Worm (Caenorhabditis elegans) whole organism, L1 larva: ENCODE data around the gene vps-8.
A peak's percentile ranks its signal among the peaks of the same experiment; 100 is the strongest.

Source experiments
- C04F5.9 ChIP-seq: sonication (generic microtip); optimal IDR thresholded peaks from 2 replicates; lab custom pipeline; 2016; ENCODE audit warnings: missing genetic modification characterization, missing compliant biosample characterization
- C16A3.4 ChIP-seq: fragments of 150-350 bp; optimal IDR thresholded peaks from 2 replicates; lab custom pipeline; 2014; ENCODE audit warnings: missing biosample characterization, missing genetic modification characterization
- C34B4.2 ChIP-seq: sonication (generic microtip); optimal IDR thresholded peaks from 2 replicates; lab custom pipeline; 2017; ENCODE audit warnings: mild to moderate bottlenecking, missing genetic modification characterization, missing compliant biosample characterization
- F16B12.6 ChIP-seq: fragments of 150-350 bp; optimal IDR thresholded peaks from 2 replicates; lab custom pipeline; 2014; ENCODE audit warnings: missing biosample characterization, missing genetic modification characterization
- aha-1 ChIP-seq: fragments of 150-350 bp; optimal IDR thresholded peaks from 2 replicates; lab custom pipeline; 2014; ENCODE audit warnings: missing biosample characterization, missing genetic modification characterization
- alr-1 ChIP-seq: fragments of 200-800 bp; sonication (Bioruptor generic); optimal IDR thresholded peaks from 2 replicates; lab custom pipeline; 2018; ENCODE audit warnings: borderline replicate concordance, mild to moderate bottlenecking, missing genetic modification characterization, missing compliant biosample characterization
- ama-1 ChIP-seq: fragments of 150-350 bp; optimal IDR thresholded peaks from 2 replicates; lab custom pipeline; 2014
- blmp-1 ChIP-seq: fragments of 150-350 bp; optimal IDR thresholded peaks from 2 replicates; lab custom pipeline; 2014; ENCODE audit warnings: missing biosample characterization, missing genetic modification characterization
- ceh-63 ChIP-seq: fragments of 200-800 bp; sonication (Bioruptor generic); optimal IDR thresholded peaks from 2 replicates; lab custom pipeline; 2018; ENCODE audit warnings: mild to moderate bottlenecking, missing genetic modification characterization, missing compliant biosample characterization
- ceh-8 ChIP-seq: fragments of 200-800 bp; sonication (Bioruptor generic); optimal IDR thresholded peaks from 2 replicates; lab custom pipeline; 2018; ENCODE audit warnings: mild to moderate bottlenecking, missing genetic modification characterization, moderate library complexity, missing compliant biosample characterization
- ces-1 ChIP-seq: fragments of 150-350 bp; optimal IDR thresholded peaks from 2 replicates; lab custom pipeline; 2014; ENCODE audit warnings: missing biosample characterization, missing genetic modification reagents, missing genetic modification characterization
- efl-1 ChIP-seq, 4 experiments: fragments of 150-350 bp; optimal IDR thresholded peaks in 3 of 4; peaks in 1 of 4; 1 replicate in 1 of 4; 2 replicates in 3 of 4; lab custom pipeline; 2014; ENCODE audit warnings: missing biosample characterization in 2 of 4, missing genetic modification characterization in 2 of 4, missing genetic modification reagents in 2 of 4
- elt-2 ChIP-seq: sonication (generic microtip); optimal IDR thresholded peaks from 2 replicates; lab custom pipeline; 2016; ENCODE audit warnings: missing genetic modification characterization, mild to moderate bottlenecking, inconsistent platforms, missing compliant biosample characterization, missing genetic modification reagents
- ets-5 ChIP-seq: fragments of 200-800 bp; sonication (Bioruptor generic); IDR thresholded peaks from 2 replicates; pipeline ENCODE4 v1.3.6; 2022; ENCODE audit warnings: missing genetic modification characterization, missing compliant biosample characterization
- fkh-4 ChIP-seq: sonication (generic microtip); optimal IDR thresholded peaks from 2 replicates; lab custom pipeline; 2016; ENCODE audit warnings: missing compliant biosample characterization, missing genetic modification characterization, borderline replicate concordance
- fos-1 ChIP-seq: fragments of 150-350 bp; optimal IDR thresholded peaks from 2 replicates; lab custom pipeline; 2014; ENCODE audit warnings: missing biosample characterization, missing genetic modification characterization
- grh-1 ChIP-seq: fragments of 200-800 bp; sonication (Bioruptor generic); IDR thresholded peaks from 2 replicates; pipeline ENCODE4 v1.3.6; 2022; ENCODE audit warnings: missing genetic modification reagents, missing genetic modification characterization, missing compliant biosample characterization
- hlh-17 ChIP-seq: fragments of 200-800 bp; sonication (Bioruptor generic); optimal IDR thresholded peaks from 2 replicates; lab custom pipeline; 2018; ENCODE audit warnings: missing genetic modification characterization, mild to moderate bottlenecking, missing compliant biosample characterization, moderate library complexity, borderline replicate concordance
- hlh-4 ChIP-seq: sonication (generic microtip); optimal IDR thresholded peaks from 2 replicates; lab custom pipeline; 2016; ENCODE audit warnings: mild to moderate bottlenecking, missing genetic modification characterization, missing compliant biosample characterization
- irx-1 ChIP-seq: sonication (generic microtip); optimal IDR thresholded peaks from 2 replicates; lab custom pipeline; 2016; ENCODE audit warnings: missing genetic modification characterization, missing compliant biosample characterization
- lin-13 ChIP-seq: fragments of 150-350 bp; optimal IDR thresholded peaks from 2 replicates; lab custom pipeline; 2014; ENCODE audit warnings: missing biosample characterization, missing genetic modification reagents, missing genetic modification characterization
- lin-39 ChIP-seq: fragments of 150-350 bp; optimal IDR thresholded peaks from 2 replicates; lab custom pipeline; 2014; ENCODE audit warnings: missing biosample characterization, missing genetic modification reagents, missing genetic modification characterization
- lir-3 ChIP-seq: sonication (generic microtip); optimal IDR thresholded peaks from 2 replicates; lab custom pipeline; 2016; ENCODE audit warnings: mild to moderate bottlenecking, missing genetic modification characterization, moderate library complexity, missing compliant biosample characterization; ENCODE audit not compliant: poor library complexity
- lsy-2 ChIP-seq, 2 experiments: fragments of 150-350 bp; optimal IDR thresholded peaks; 2 replicates each; lab custom pipeline; 2014; ENCODE audit warnings: missing biosample characterization in 2 of 2, missing genetic modification characterization in 2 of 2
- mab-9 ChIP-seq: fragments of 200-800 bp; sonication (Bioruptor generic); IDR thresholded peaks from 2 replicates; pipeline ENCODE4 v1.3.6; 2022; ENCODE audit warnings: missing genetic modification reagents, missing genetic modification characterization, missing compliant biosample characterization
- mdl-1 ChIP-seq, 2 experiments: fragments of 150-350 bp; optimal IDR thresholded peaks; 2 replicates each; lab custom pipeline; 2014 to 2017; ENCODE audit warnings: missing biosample characterization in 2 of 2, missing genetic modification characterization in 2 of 2, inconsistent platforms in 1 of 2
- mef-2 ChIP-seq: fragments of 150-350 bp; optimal IDR thresholded peaks from 2 replicates; lab custom pipeline; 2014; ENCODE audit warnings: missing biosample characterization, missing genetic modification characterization
- mep-1 ChIP-seq: fragments of 150-350 bp; optimal IDR thresholded peaks from 2 replicates; lab custom pipeline; 2014; ENCODE audit warnings: missing biosample characterization, missing genetic modification characterization
- nhr-11 ChIP-seq: fragments of 150-350 bp; optimal IDR thresholded peaks from 2 replicates; lab custom pipeline; 2014; ENCODE audit warnings: missing biosample characterization, missing genetic modification characterization
- nhr-12 ChIP-seq: sonication (generic microtip); optimal IDR thresholded peaks from 2 replicates; lab custom pipeline; 2017; ENCODE audit warnings: missing biosample characterization, missing genetic modification characterization
- nhr-20 ChIP-seq: sonication (generic microtip); optimal IDR thresholded peaks from 2 replicates; lab custom pipeline; 2016; ENCODE audit warnings: mild to moderate bottlenecking, missing genetic modification characterization, missing compliant biosample characterization
- nhr-47 ChIP-seq: sonication (generic microtip); optimal IDR thresholded peaks from 2 replicates; lab custom pipeline; 2016; ENCODE audit warnings: mild to moderate bottlenecking, missing genetic modification characterization, moderate library complexity, missing compliant biosample characterization
- nhr-84 ChIP-seq: sonication (generic microtip); optimal IDR thresholded peaks from 2 replicates; lab custom pipeline; 2017; ENCODE audit warnings: missing biosample characterization, missing genetic modification characterization
- nhr-85 ChIP-seq: sonication (generic microtip); peaks from one replicate; lab custom pipeline; 2016; ENCODE audit warnings: missing genetic modification characterization, inconsistent platforms, missing compliant biosample characterization
- rnt-1 ChIP-seq: sonication (generic microtip); optimal IDR thresholded peaks from 2 replicates; lab custom pipeline; 2016; ENCODE audit warnings: mild to moderate bottlenecking, missing genetic modification characterization, moderate library complexity, missing compliant biosample characterization
- skn-1 ChIP-seq: fragments of 150-350 bp; optimal IDR thresholded peaks from 2 replicates; lab custom pipeline; 2014; ENCODE audit warnings: missing biosample characterization, missing genetic modification characterization
- snpc-4 ChIP-seq: fragments of 150-350 bp; optimal IDR thresholded peaks from 2 replicates; lab custom pipeline; 2014; ENCODE audit warnings: missing biosample characterization, missing genetic modification characterization
- snu-23 ChIP-seq: sonication (generic microtip); optimal IDR thresholded peaks from 2 replicates; lab custom pipeline; 2016; ENCODE audit warnings: missing genetic modification characterization, missing compliant biosample characterization
- sox-4 ChIP-seq: sonication (generic microtip); optimal IDR thresholded peaks from 2 replicates; lab custom pipeline; 2016; ENCODE audit warnings: missing genetic modification characterization, missing compliant biosample characterization
- sup-37 ChIP-seq: fragments of 200-800 bp; sonication (Bioruptor generic); optimal IDR thresholded peaks from 2 replicates; lab custom pipeline; 2018; ENCODE audit warnings: mild to moderate bottlenecking, missing genetic modification characterization, missing compliant biosample characterization
- swsn-7 ChIP-seq: sonication (generic microtip); optimal IDR thresholded peaks from 2 replicates; lab custom pipeline; 2016; ENCODE audit warnings: missing genetic modification characterization, missing compliant biosample characterization
- unc-30 ChIP-seq: sonication (generic microtip); optimal IDR thresholded peaks from 2 replicates; lab custom pipeline; 2017; ENCODE audit warnings: missing biosample characterization, missing genetic modification characterization
- unc-62 ChIP-seq: fragments of 150-350 bp; optimal IDR thresholded peaks from 2 replicates; lab custom pipeline; 2014; ENCODE audit warnings: missing biosample characterization, missing genetic modification reagents, missing genetic modification characterization
- unc-98 ChIP-seq: fragments of 200-800 bp; sonication (Bioruptor generic); IDR thresholded peaks from 2 replicates; pipeline ENCODE4 v1.3.6; 2022; ENCODE audit warnings: missing genetic modification characterization, missing compliant biosample characterization
- zip-4 ChIP-seq: fragments of 200-800 bp; sonication (Bioruptor generic); optimal IDR thresholded peaks from 2 replicates; lab custom pipeline; 2018; ENCODE audit warnings: mild to moderate bottlenecking, missing genetic modification characterization, moderate library complexity, missing compliant biosample characterization
- ztf-11 ChIP-seq, 2 experiments: sonication (generic microtip); optimal IDR thresholded peaks; 2 replicates each; lab custom pipeline; 2016 to 2017; ENCODE audit warnings: missing genetic modification characterization in 2 of 2, missing biosample characterization in 1 of 2, missing compliant biosample characterization in 1 of 2
- ztf-4 ChIP-seq: fragments of 150-350 bp; optimal IDR thresholded peaks from 2 replicates; lab custom pipeline; 2014; ENCODE audit warnings: missing biosample characterization, missing genetic modification characterization

vps-8 gene

DNA sequence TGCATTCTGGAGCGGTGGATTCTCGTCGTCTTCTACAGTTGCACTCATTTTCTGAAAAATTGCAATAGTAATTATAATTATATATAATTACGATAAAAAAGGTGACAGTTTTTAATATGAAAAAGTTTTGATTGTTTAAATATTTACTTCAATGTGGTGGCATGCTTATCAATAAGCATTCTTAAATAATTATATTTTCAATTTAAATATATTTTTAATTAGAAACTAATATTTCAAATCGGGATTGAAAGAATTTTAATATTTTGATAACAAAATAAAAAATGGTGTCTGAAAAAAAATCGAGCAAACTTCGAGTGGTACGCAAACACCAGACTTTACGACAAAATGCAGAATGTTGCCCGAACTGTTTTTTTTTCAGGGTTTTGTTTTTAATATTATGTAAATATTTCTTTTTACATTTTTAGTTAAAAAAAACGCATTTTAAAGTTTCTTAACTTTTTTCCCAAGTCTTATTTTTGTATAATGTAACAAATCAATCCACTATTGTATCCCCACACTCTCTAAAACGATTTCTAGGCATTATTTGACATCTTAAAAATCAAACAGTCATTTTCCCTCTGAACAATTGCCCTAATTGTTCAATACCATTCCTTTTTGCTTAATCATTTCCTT, 6.5 kb upstream of the vps-8 start, which contains the start of the genes C42C1.12 and C42C1.19 (continued):
- no peak for TF ChIP-seq ceh-8 (GFP tag; lab: Kevin White, UChicago)
- no peak for TF ChIP-seq C16A3.4 (tag; lab: Kevin White, UChicago)
- TF ChIP-seq unc-62 (GFP tag; lab: Kevin White, UChicago), result no peak
- TF ChIP-seq blmp-1 (tag; lab: Kevin White, UChicago), result peak; percentile 15
- no peak for TF ChIP-seq nhr-84
- TF ChIP-seq efl-1 (optimal IDR thresholded peaks at IDR 0.05; lab: Kevin White, UChicago), result peak; percentile 1 to 30
- peak in 1 of 2 experiments; percentile 45 for TF ChIP-seq efl-1 (GFP tag; optimal IDR thresholded peaks at IDR 0.05 in 1 of 2; lab: Kevin White, UChicago)
- TF ChIP-seq nhr-47 (tag; lab: Kevin White, UChicago), result no peak
- no peak for TF ChIP-seq ets-5 (GFP tag; lab: Robert Waterston, UW)
- TF ChIP-seq hlh-4 (tag; lab: Kevin White, UChicago), result no peak
- TF ChIP-seq snpc-4 (tag; lab: Kevin White, UChicago), result no peak
- no peak for TF ChIP-seq unc-98 (GFP tag; lab: Robert Waterston, UW)
- TF ChIP-seq sup-37 (GFP tag; lab: Kevin White, UChicago), result no peak
- no peak for TF ChIP-seq ztf-4 (tag; lab: Kevin White, UChicago)
- TF ChIP-seq mep-1, result peak; percentile 53
- TF ChIP-seq ceh-63 (GFP tag; lab: Kevin White, UChicago), result no peak
- peak; percentile 3 for TF ChIP-seq swsn-7
- TF ChIP-seq lsy-2 (tag; optimal IDR thresholded peaks at IDR 0.05; lab: Kevin White, UChicago), result peak; percentile 54 to 61
- no peak for TF ChIP-seq mef-2 (tag; lab: Kevin White, UChicago)
- no peak for TF ChIP-seq alr-1 (tag; lab: Kevin White, UChicago)
- no peak for TF ChIP-seq C34B4.2 (tag; lab: Kevin White, UChicago)
- TF ChIP-seq fos-1, result no peak
- no peak for TF ChIP-seq hlh-17
- peak; percentile 82 for TF ChIP-seq F16B12.6
- no peak for TF ChIP-seq C04F5.9 (tag; lab: Kevin White, UChicago)
- TF ChIP-seq, all 84 proteins: peak for 9

DNA sequence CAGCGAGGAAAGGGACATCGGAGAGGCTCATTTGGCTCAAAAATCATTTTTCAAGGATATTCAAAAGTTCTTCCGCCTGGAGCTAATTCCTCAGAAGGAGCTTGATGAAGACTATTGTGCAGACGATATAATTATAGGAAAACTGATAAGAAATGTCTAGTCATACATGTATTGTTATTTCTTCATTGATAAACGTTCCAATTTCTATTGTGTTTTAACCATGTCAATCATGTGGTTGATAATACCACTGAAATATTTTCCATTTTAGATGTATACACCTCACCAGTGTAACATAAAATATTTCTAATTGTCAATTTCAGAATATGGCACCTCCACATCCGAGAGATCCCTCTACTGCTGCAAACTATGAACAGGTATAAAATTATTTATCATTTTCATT, 3.5 kb upstream of the vps-8 start, which contains the start of gene ltah-1.1:
TSS of gene ltah-1.1 (plus strand) at position 283 of the 400 bp plus-strand sequence.
- TF ChIP-seq lir-3 (no peak), aha-1 (no peak), elt-2 (tag; lab: Kevin White, UChicago) (no peak), ama-1 (lab: Kevin White, UChicago) (no peak), ceh-8 (GFP tag; lab: Kevin White, UChicago) (no peak), fkh-4 (tag; lab: Kevin White, UChicago) (no peak), swsn-7 (no peak), nhr-20 (tag; lab: Kevin White, UChicago) (no peak), mdl-1 (tag; optimal IDR thresholded peaks at IDR 0.05; lab: Kevin White, UChicago) (no peak), snu-23 (GFP tag; lab: Kevin White, UChicago) (no peak), nhr-12 (tag; lab: Kevin White, UChicago) (no peak)
- TF ChIP-seq, all 84 proteins: peak for 0

DNA sequence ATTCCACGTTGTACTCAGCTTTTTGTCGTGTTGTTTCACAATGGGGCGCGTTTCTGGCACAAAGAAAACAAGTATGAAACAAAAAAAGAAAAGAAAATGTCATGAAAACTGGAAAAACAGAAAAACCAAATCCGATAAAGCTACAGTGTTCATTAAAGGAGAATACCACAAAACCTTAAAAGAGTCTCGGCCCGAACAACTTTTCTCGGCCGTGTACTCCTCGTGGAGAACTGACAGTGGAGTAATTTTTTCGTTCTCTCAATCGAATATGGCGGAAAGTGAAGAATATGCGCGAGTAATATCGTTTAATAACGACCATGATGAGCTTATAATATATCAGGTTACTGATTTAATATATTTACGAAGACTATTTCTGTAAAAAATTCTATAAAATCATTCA, 2.7 kb upstream of the vps-8 start, which contains the start of the genes tag-335 and vkmt-1:
TSS of gene tag-335 (minus strand) at position 88 of the 400 bp plus-strand sequence.
TSS of gene vkmt-1 (plus strand) at position 219 of the 400 bp plus-strand sequence.
- no peak for TF ChIP-seq hlh-17
- no peak for TF ChIP-seq ces-1
- TF ChIP-seq F16B12.6, result peak; percentile 32
- no peak for TF ChIP-seq nhr-11 (tag; lab: Kevin White, UChicago)
- no peak for TF ChIP-seq grh-1 (GFP tag; lab: Robert Waterston, UW)
- TF ChIP-seq elt-2 (tag; lab: Kevin White, UChicago), result no peak
- no peak for TF ChIP-seq skn-1 (tag; lab: Kevin White, UChicago)
- TF ChIP-seq zip-4 (GFP tag; lab: Kevin White, UChicago), result no peak
- TF ChIP-seq mef-2 (tag; lab: Kevin White, UChicago), result no peak
- no peak for TF ChIP-seq C04F5.9 (tag; lab: Kevin White, UChicago)
- no peak for TF ChIP-seq sup-37 (GFP tag; lab: Kevin White, UChicago)
- no peak for TF ChIP-seq nhr-85
- no peak for TF ChIP-seq irx-1
- TF ChIP-seq unc-62 (GFP tag; lab: Kevin White, UChicago), result no peak
- no peak for TF ChIP-seq lin-39
- peak; percentile 70 for TF ChIP-seq rnt-1
- TF ChIP-seq lin-13, result no peak
- TF ChIP-seq nhr-20 (tag; lab: Kevin White, UChicago), result peak; percentile 16
- no peak for TF ChIP-seq unc-30
- no peak for TF ChIP-seq sox-4
- no peak for TF ChIP-seq ztf-11 (tag; optimal IDR thresholded peaks at IDR 0.05; lab: Kevin White, UChicago)
- TF ChIP-seq lsy-2 (tag; optimal IDR thresholded peaks at IDR 0.05; lab: Kevin White, UChicago), result peak in 1 of 2 experiments; percentile 50
- TF ChIP-seq fos-1, result no peak
- peak; percentile 34 for TF ChIP-seq snu-23 (GFP tag; lab: Kevin White, UChicago)
- no peak for TF ChIP-seq mab-9 (GFP tag; lab: Robert Waterston, UW)
- no peak for TF ChIP-seq aha-1
